Fruit fly (Drosophila melanogaster) whole organism, embryonic: ENCODE results near the gene Tusp.
A peak's percentile ranks its signal among the peaks of the same experiment; 100 is the strongest.

ENCODE experiments used
- ATbp ChIP-seq: fragments of 200-800 bp; sonication (Bioruptor generic); optimal IDR thresholded peaks from 2 replicates; lab custom pipeline; 2017; ENCODE audit warnings: missing biosample characterization, mild to moderate bottlenecking, missing genetic modification characterization, missing genetic modification reagents
- Bteb2 ChIP-seq: fragments of 200-800 bp; sonication (Bioruptor generic); optimal IDR thresholded peaks from 2 replicates; lab custom pipeline; 2016; ENCODE audit warnings: missing biosample characterization, missing genetic modification characterization
- CG10321 ChIP-seq: fragments of 200-800 bp; sonication (Bioruptor generic); IDR thresholded peaks from 2 replicates; pipeline ENCODE4 v1.3.6; 2022; ENCODE audit warnings: missing biosample characterization, missing genetic modification characterization
- CG12769 ChIP-seq: fragments of 200-800 bp; sonication (Bioruptor generic); optimal IDR thresholded peaks from 2 replicates; lab custom pipeline; 2019; ENCODE audit warnings: missing biosample characterization, mild to moderate bottlenecking, missing genetic modification characterization, moderate library complexity
- CG14667 ChIP-seq: fragments of 200-800 bp; sonication (Bioruptor generic); IDR thresholded peaks from 2 replicates; pipeline ENCODE4 v1.3.6; 2022; ENCODE audit warnings: missing biosample characterization, missing genetic modification characterization
- CG17568 ChIP-seq: fragments of 200-800 bp; sonication (Bioruptor generic); optimal IDR thresholded peaks from 2 replicates; lab custom pipeline; 2018; ENCODE audit warnings: missing biosample characterization, mild to moderate bottlenecking, missing genetic modification characterization, moderate library complexity
- CG3281 ChIP-seq: fragments of 200-800 bp; sonication (Bioruptor generic); optimal IDR thresholded peaks from 3 replicates; lab custom pipeline; 2017; ENCODE audit warnings: missing biosample characterization, mild to moderate bottlenecking, missing genetic modification characterization
- CG33557 ChIP-seq: fragments of 200-800 bp; sonication (Bioruptor generic); optimal IDR thresholded peaks from 2 replicates; lab custom pipeline; 2019; ENCODE audit warnings: missing biosample characterization, mild to moderate bottlenecking, missing genetic modification characterization, moderate library complexity
- CG5245 ChIP-seq: fragments of 200-800 bp; sonication (Bioruptor generic); optimal IDR thresholded peaks from 3 replicates; lab custom pipeline; 2016; ENCODE audit warnings: missing biosample characterization, missing genetic modification characterization
- CG6175 ChIP-seq: fragments of 200-800 bp; sonication (Bioruptor generic); IDR thresholded peaks from 3 replicates; pipeline ENCODE4 v1.3.6; 2022; ENCODE audit warnings: missing biosample characterization, missing genetic modification characterization
- CG7839 ChIP-seq: fragments of 200-800 bp; sonication (Bioruptor generic); optimal IDR thresholded peaks from 3 replicates; lab custom pipeline; 2018; ENCODE audit warnings: missing biosample characterization, mild to moderate bottlenecking, missing genetic modification characterization, moderate library complexity
- CG9437 ChIP-seq: fragments of 200-800 bp; sonication (Bioruptor generic); optimal IDR thresholded peaks from 2 replicates; lab custom pipeline; 2018; ENCODE audit warnings: missing biosample characterization, mild to moderate bottlenecking, missing genetic modification characterization
- Chrac-16 ChIP-seq: fragments of 200-800 bp; sonication (Bioruptor generic); optimal IDR thresholded peaks from 3 replicates; lab custom pipeline; 2016; ENCODE audit warnings: missing biosample characterization, missing genetic modification characterization
- Doc2 ChIP-seq: fragments of 200-800 bp; sonication (Bioruptor generic); IDR thresholded peaks from 2 replicates; pipeline ENCODE4 v1.3.6; 2022; ENCODE audit warnings: missing biosample characterization, missing genetic modification characterization
- Ets65A ChIP-seq: fragments of 200-800 bp; sonication (Bioruptor generic); peaks from one replicate; lab custom pipeline; 2016; ENCODE audit warnings: missing biosample characterization, missing genetic modification characterization
- Ets97D ChIP-seq: fragments of 200-800 bp; sonication (Bioruptor generic); optimal IDR thresholded peaks from 3 replicates; lab custom pipeline; 2016; ENCODE audit warnings: missing biosample characterization, missing genetic modification characterization
- HLH3B ChIP-seq: fragments of 200-800 bp; sonication (Bioruptor generic); IDR thresholded peaks from 2 replicates; pipeline ENCODE4 v1.3.6; 2022; ENCODE audit warnings: missing biosample characterization, missing genetic modification characterization
- Hr78 ChIP-seq, 2 experiments: fragments of 200-800 bp in 1 of 2; fragments of >200 bp in 1 of 2; sonication (Bioruptor generic) in 1 of 2; optimal IDR thresholded peaks; 2 replicates each; lab custom pipeline; 2017 to 2019; ENCODE audit warnings: missing biosample characterization in 2 of 2, missing genetic modification characterization in 2 of 2, mild to moderate bottlenecking in 1 of 2, moderate library complexity in 1 of 2
- Max ChIP-seq: fragments of 200-800 bp; sonication (Bioruptor generic); optimal IDR thresholded peaks from 2 replicates; lab custom pipeline; 2016; ENCODE audit warnings: missing biosample characterization, mild to moderate bottlenecking, missing genetic modification characterization
- Sox100B ChIP-seq: fragments of 200-800 bp; sonication (Bioruptor generic); optimal IDR thresholded peaks from 3 replicates; lab custom pipeline; 2018; ENCODE audit warnings: missing biosample characterization, mild to moderate bottlenecking, missing genetic modification characterization
- Tbp ChIP-seq: fragments of >200 bp; optimal IDR thresholded peaks from 2 replicates; lab custom pipeline; 2018; ENCODE audit warnings: missing biosample characterization, missing genetic modification characterization
- abd-A ChIP-seq: fragments of 200-800 bp; sonication (Bioruptor generic); optimal IDR thresholded peaks from 3 replicates; lab custom pipeline; 2019; ENCODE audit warnings: missing biosample characterization, mild to moderate bottlenecking, missing genetic modification characterization, moderate library complexity
- cad ChIP-seq: fragments of >200 bp; optimal IDR thresholded peaks from 2 replicates; lab custom pipeline; 2017; ENCODE audit warnings: missing biosample characterization, missing genetic modification characterization
- chn ChIP-seq: fragments of 200-800 bp; sonication (Bioruptor generic); optimal IDR thresholded peaks from 2 replicates; lab custom pipeline; 2016; ENCODE audit warnings: missing biosample characterization, missing genetic modification characterization
- crol ChIP-seq: fragments of 200-800 bp; sonication (Bioruptor generic); IDR thresholded peaks from 2 replicates; pipeline ENCODE4 v1.3.6; 2022; ENCODE audit warnings: missing biosample characterization, missing genetic modification characterization
- da ChIP-seq: fragments of 200-800 bp; sonication (Bioruptor generic); optimal IDR thresholded peaks from 2 replicates; lab custom pipeline; 2016; ENCODE audit warnings: missing biosample characterization, missing genetic modification characterization
- en ChIP-seq: fragments of 200-800 bp; sonication (Bioruptor generic); optimal IDR thresholded peaks from 2 replicates; lab custom pipeline; 2016; ENCODE audit warnings: missing biosample characterization, missing genetic modification characterization
- ewg ChIP-seq: fragments of 200-800 bp; sonication (Bioruptor generic); optimal IDR thresholded peaks from 3 replicates; lab custom pipeline; 2017; ENCODE audit warnings: mild to moderate bottlenecking, missing biosample characterization, missing genetic modification reagents, missing genetic modification characterization
- gem ChIP-seq: fragments of 200-800 bp; sonication (Bioruptor generic); optimal IDR thresholded peaks from 2 replicates; lab custom pipeline; 2019; ENCODE audit warnings: missing biosample characterization, mild to moderate bottlenecking, missing genetic modification characterization, moderate library complexity
- gro ChIP-seq: fragments of 200-800 bp; sonication (Bioruptor generic); optimal IDR thresholded peaks from 2 replicates; lab custom pipeline; 2016; ENCODE audit warnings: missing biosample characterization, missing genetic modification characterization
- gt ChIP-seq: fragments of 200-800 bp; sonication (Bioruptor generic); IDR thresholded peaks from 2 replicates; pipeline ENCODE4 v1.3.6; 2022; ENCODE audit warnings: missing biosample characterization, missing genetic modification characterization
- jumu ChIP-seq: fragments of 200-800 bp; sonication (Bioruptor generic); optimal IDR thresholded peaks from 3 replicates; lab custom pipeline; 2016; ENCODE audit warnings: missing biosample characterization, missing genetic modification characterization
- klu ChIP-seq: fragments of 200-800 bp; sonication (Bioruptor generic); IDR thresholded peaks from 2 replicates; pipeline ENCODE4 v1.3.6; 2022; ENCODE audit warnings: missing biosample characterization, missing genetic modification characterization
- lilli ChIP-seq: fragments of 200-800 bp; sonication (Bioruptor generic); optimal IDR thresholded peaks from 3 replicates; lab custom pipeline; 2016; ENCODE audit warnings: missing biosample characterization, missing genetic modification characterization
- maf-S ChIP-seq: fragments of 200-800 bp; sonication (Bioruptor generic); optimal IDR thresholded peaks from 2 replicates; lab custom pipeline; 2016; ENCODE audit warnings: missing biosample characterization, missing genetic modification characterization
- nerfin-1 ChIP-seq: fragments of 200-800 bp; sonication (Bioruptor generic); optimal IDR thresholded peaks from 3 replicates; lab custom pipeline; 2019; ENCODE audit warnings: missing biosample characterization, mild to moderate bottlenecking, missing genetic modification characterization, moderate library complexity
- odd ChIP-seq: fragments of 200-800 bp; sonication (Bioruptor generic); optimal IDR thresholded peaks from 2 replicates; lab custom pipeline; 2017; ENCODE audit warnings: missing biosample characterization, mild to moderate bottlenecking, missing genetic modification characterization
- onecut ChIP-seq: fragments of 200-800 bp; sonication (Bioruptor generic); IDR thresholded peaks from 2 replicates; pipeline ENCODE4 v1.3.6; 2022; ENCODE audit warnings: missing biosample characterization, missing genetic modification characterization
- peb ChIP-seq: fragments of 200-800 bp; sonication (Bioruptor generic); IDR thresholded peaks from 2 replicates; pipeline ENCODE4 v1.3.6; 2022; ENCODE audit warnings: missing biosample characterization, missing genetic modification characterization
- prd ChIP-seq, 3 experiments: fragments of >200 bp in 2 of 3; fragments of 200-800 bp in 1 of 3; sonication (Bioruptor generic) in 1 of 3; optimal IDR thresholded peaks in 2 of 3; IDR thresholded peaks in 1 of 3; 2 replicates in 2 of 3; 3 replicates in 1 of 3; pipeline versions ENCODE4 v1.3.6 to Lab custom; 2017 to 2022; ENCODE audit warnings: missing biosample characterization in 1 of 3, missing genetic modification characterization in 1 of 3
- sd ChIP-seq: fragments of 200-800 bp; sonication (Bioruptor generic); optimal IDR thresholded peaks from 3 replicates; lab custom pipeline; 2018; ENCODE audit warnings: missing biosample characterization, mild to moderate bottlenecking, missing genetic modification characterization, moderate library complexity
- sima ChIP-seq: fragments of 200-800 bp; sonication (Bioruptor generic); optimal IDR thresholded peaks from 2 replicates; lab custom pipeline; 2016; ENCODE audit warnings: missing biosample characterization, missing genetic modification characterization
- tio ChIP-seq: fragments of 200-800 bp; sonication (Bioruptor generic); optimal IDR thresholded peaks from 2 replicates; lab custom pipeline; 2017; ENCODE audit warnings: missing biosample characterization, missing genetic modification characterization, inconsistent platforms
- vvl ChIP-seq: fragments of 200-800 bp; sonication (Bioruptor generic); IDR thresholded peaks from 2 replicates; pipeline ENCODE4 v1.3.6; 2022; ENCODE audit warnings: missing biosample characterization, missing genetic modification characterization
- zen ChIP-seq: fragments of 200-800 bp; sonication (Bioruptor generic); optimal IDR thresholded peaks from 3 replicates; lab custom pipeline; 2018; ENCODE audit warnings: missing biosample characterization, mild to moderate bottlenecking, missing genetic modification characterization, moderate library complexity

Tusp gene

DNA sequence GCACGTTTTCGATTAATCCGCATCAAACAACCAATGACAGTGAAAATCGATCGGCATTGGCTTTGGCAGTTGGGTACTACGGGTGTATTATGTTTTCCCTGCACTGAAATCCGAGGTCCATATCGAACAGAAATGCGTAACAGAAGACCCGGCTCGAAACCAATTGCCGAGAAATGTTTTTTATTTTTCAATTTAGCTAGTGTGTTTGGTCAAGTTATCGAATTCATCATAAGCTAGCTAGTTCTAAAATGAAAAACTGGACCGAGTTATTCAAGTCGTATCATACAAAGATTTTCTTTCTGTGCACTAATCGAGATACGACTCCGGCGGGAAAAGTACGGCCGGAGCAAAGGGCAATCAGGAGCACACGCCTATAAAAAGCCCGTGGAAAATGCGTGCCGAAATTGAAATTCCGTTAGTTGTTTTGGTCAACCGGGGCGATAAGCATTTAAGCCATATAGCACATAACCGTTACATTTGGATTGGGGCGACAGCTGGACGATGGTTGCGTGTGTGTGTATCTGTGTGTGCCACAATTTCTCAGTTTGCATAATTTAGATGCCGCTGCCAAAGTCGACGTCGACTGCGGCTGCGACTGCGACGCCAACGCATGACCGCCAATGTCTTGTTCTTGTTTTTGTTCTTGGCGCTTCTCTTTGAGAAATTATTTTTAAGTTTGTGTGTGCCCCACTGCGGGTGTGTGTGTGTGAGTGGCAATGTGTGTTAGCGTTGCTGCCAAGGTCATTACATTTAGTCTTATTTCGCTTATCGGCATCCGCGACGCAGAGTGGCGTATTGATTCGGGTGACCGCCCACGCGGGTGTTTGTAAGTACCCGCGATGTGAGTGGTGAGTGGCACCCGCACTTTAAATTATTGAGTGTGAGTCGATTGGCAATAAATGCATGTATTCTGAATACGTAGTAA is 1.7 kb downstream of the Tusp start (continued):
- TF ChIP-seq gro (GFP tag; lab: Kevin White, UChicago) (peak; percentile 12), Bteb2 (GFP tag; lab: Kevin White, UChicago) (no peak), HLH3B (GFP tag; lab: Robert Waterston, UW) (no peak), en (GFP tag; lab: Kevin White, UChicago) (no peak), CG6175 (GFP tag; lab: Robert Waterston, UW) (peak; percentile 72; the same call in 1 of the 3 replicates), ewg (GFP tag; lab: Kevin White, UChicago) (no peak), CG17568 (GFP tag; lab: Kevin White, UChicago) (no peak)

DNA sequence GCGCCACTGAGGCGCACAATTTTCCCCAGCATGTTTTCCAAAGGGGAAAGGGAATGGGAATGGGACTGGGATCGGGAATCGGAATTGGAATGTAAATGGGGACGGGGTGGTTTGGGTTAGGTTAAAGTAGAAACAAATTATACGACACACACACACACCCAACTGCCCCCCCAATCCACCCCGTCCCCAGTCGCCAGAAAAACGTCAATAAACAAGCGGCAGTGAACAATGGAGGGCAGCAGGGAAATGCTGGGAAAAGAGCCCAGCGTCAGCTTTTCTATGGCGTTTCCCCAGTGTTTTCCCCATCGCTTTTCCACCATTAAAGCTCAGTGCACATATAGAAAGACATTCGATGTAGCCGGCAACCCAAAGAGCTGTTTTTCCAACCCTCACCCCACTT is 2.9 kb downstream of the Tusp start:
- TF ChIP-seq crol (GFP tag; lab: Robert Waterston, UW) (peak; percentile 41; the same call in 1 of the 2 replicates), nerfin-1 (tag; lab: Kevin White, UChicago) (no peak), abd-A (tag; lab: Kevin White, UChicago) (peak; percentile 84), Ets65A (GFP tag; lab: Kevin White, UChicago) (peak; percentile 81), cad (GFP tag; lab: Kevin White, UChicago) (no peak), CG12769 (tag; lab: Kevin White, UChicago) (peak; percentile 9), onecut (GFP tag; lab: Robert Waterston, UW) (peak; percentile 66), sd (peak; percentile 9)
- TF ChIP-seq, all 482 proteins: peak for 6

DNA sequence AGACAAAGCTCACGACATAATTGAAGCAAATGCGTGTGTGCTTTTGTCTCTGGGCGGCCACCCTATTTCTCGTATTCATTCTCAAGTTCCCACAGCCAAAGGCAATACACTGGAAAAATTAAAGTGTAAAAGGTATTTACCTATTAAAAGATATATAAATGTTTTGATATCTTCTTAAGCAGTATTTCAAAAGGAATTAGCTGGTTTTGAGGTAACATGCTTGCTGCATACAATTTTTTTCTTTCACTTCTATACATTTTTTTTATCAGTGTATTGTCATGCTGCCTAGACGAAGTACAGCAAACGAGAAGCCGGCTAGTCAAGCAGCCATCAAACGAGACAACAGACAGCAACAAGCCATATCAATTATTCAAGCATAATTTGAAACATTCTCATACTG is 6.1 kb downstream of the Tusp start:
- TF ChIP-seq da (GFP tag; lab: Kevin White, UChicago) (no peak), vvl (GFP tag; lab: Robert Waterston, UW) (0 out of 2 replicates have a peak, but pooled peaks have one; percentile 16), odd (GFP tag; lab: Kevin White, UChicago) (no peak), CG10321 (GFP tag; lab: Robert Waterston, UW) (no peak), Ets97D (no peak), Sox100B (GFP tag; lab: Kevin White, UChicago) (no peak), CG5245 (GFP tag; lab: Kevin White, UChicago) (no peak), HLH3B (GFP tag; lab: Robert Waterston, UW) (no peak), Max (GFP tag; lab: Kevin White, UChicago) (no peak), jumu (GFP tag; lab: Kevin White, UChicago) (no peak), Doc2 (GFP tag; lab: Robert Waterston, UW) (no peak), gt (GFP tag; lab: Robert Waterston, UW) (no peak), CG7839 (tag; lab: Kevin White, UChicago) (peak; percentile 5), lilli (GFP tag; lab: Kevin White, UChicago) (no peak), CG14667 (GFP tag; lab: Robert Waterston, UW) (no peak), CG33557 (no peak), Tbp (GFP tag; lab: Kevin White, UChicago) (no peak), prd (optimal IDR thresholded peaks at IDR 0.05; lab: Kevin White, UChicago) (no peak), prd (GFP tag; IDR thresholded peaks at IDR 0.05; lab: Robert Waterston, UW) (no peak; the same call in 2 of the 3 replicates), CG3281 (GFP tag; lab: Kevin White, UChicago) (peak; percentile 40), maf-S (GFP tag; lab: Kevin White, UChicago) (no peak), ATbp (GFP tag; lab: Kevin White, UChicago) (no peak), zen (peak; percentile 1), gem (peak; percentile 16), Chrac-16 (GFP tag; lab: Kevin White, UChicago) (no peak), sima (GFP tag; lab: Kevin White, UChicago) (no peak), tio (GFP tag; lab: Kevin White, UChicago) (no peak), Hr78 (GFP tag; optimal IDR thresholded peaks at IDR 0.05; lab: Kevin White, UChicago) (no peak), chn (GFP tag; lab: Kevin White, UChicago) (no peak), CG6175 (GFP tag; lab: Robert Waterston, UW) (no peak), peb (no peak), klu (GFP tag; lab: Robert Waterston, UW) (no peak), CG9437 (GFP tag; lab: Kevin White, UChicago) (no peak)
